Worm (Caenorhabditis elegans) whole organism, young adult: Measurements from ENCODE around the gene T25D10.4.

Experiments used
- F39B2.1 ChIP-seq: fragments of 200-800 bp; sonication (Bioruptor generic); IDR thresholded peaks from 2 replicates; pipeline ENCODE4 v1.3.6; 2022; ENCODE audit warnings: missing genetic modification reagents, missing genetic modification characterization, missing compliant biosample characterization
- attf-6 ChIP-seq: fragments of 200-800 bp; sonication (Bioruptor generic); IDR thresholded peaks from 2 replicates; pipeline ENCODE4 v1.3.6; 2022; ENCODE audit warnings: missing genetic modification reagents, missing genetic modification characterization, missing compliant biosample characterization
- dpff-1 ChIP-seq: sonication (generic microtip); optimal IDR thresholded peaks from 2 replicates; lab custom pipeline; 2017; ENCODE audit warnings: mild to moderate bottlenecking, missing genetic modification characterization, missing compliant biosample characterization
- efl-1 ChIP-seq: fragments of 150-350 bp; optimal IDR thresholded peaks from 2 replicates; lab custom pipeline; 2014; ENCODE audit warnings: missing biosample characterization, missing genetic modification reagents, missing genetic modification characterization
- ets-4 ChIP-seq: fragments of 200-800 bp; sonication (Bioruptor generic); optimal IDR thresholded peaks from 2 replicates; lab custom pipeline; 2018; ENCODE audit warnings: mild to moderate bottlenecking, missing genetic modification characterization, missing compliant biosample characterization
- let-607 ChIP-seq, 2 experiments: fragments of 200-800 bp in 1 of 2; sonication (Bioruptor generic) in 1 of 2; sonication (generic microtip) in 1 of 2; optimal IDR thresholded peaks; 2 replicates each; lab custom pipeline; 2016 to 2018; ENCODE audit warnings: mild to moderate bottlenecking in 2 of 2, missing compliant biosample characterization in 2 of 2, missing genetic modification characterization in 2 of 2, moderate library complexity in 2 of 2, missing genotype in 1 of 2
- lin-35 ChIP-seq, 3 experiments: fragments of 150-350 bp in 2 of 3; sonication (generic microtip) in 1 of 3; optimal IDR thresholded peaks; 2 replicates each; lab custom pipeline; 2014 to 2018; ENCODE audit warnings: missing biosample characterization in 3 of 3, missing genetic modification characterization in 3 of 3, missing genetic modification reagents in 3 of 3
- nhr-120 ChIP-seq: fragments of 200-800 bp; sonication (Bioruptor generic); IDR thresholded peaks from 2 replicates; pipeline ENCODE4 v1.3.6; 2022; ENCODE audit warnings: missing genetic modification characterization, missing compliant biosample characterization
- nhr-90 ChIP-seq: sonication (generic microtip); optimal IDR thresholded peaks from 2 replicates; lab custom pipeline; 2016; ENCODE audit warnings: missing genotype, mild to moderate bottlenecking, missing genetic modification characterization, missing compliant biosample characterization
- snpc-4 ChIP-seq, 5 experiments: fragments of 150-350 bp in 1 of 5; sonication (generic microtip) in 4 of 5; optimal IDR thresholded peaks; 2 replicates each; lab custom pipeline; 2014 to 2018; ENCODE audit warnings: missing genetic modification characterization in 5 of 5, missing biosample characterization in 3 of 5, antibody characterized with exemption in 2 of 5, mild to moderate bottlenecking in 2 of 5, missing compliant biosample characterization in 2 of 5, missing genotype in 2 of 5, moderate library complexity in 2 of 5, missing genetic modification reagents in 1 of 5
- tlf-1 ChIP-seq: fragments of 200-800 bp; sonication (Bioruptor generic); optimal IDR thresholded peaks from 2 replicates; lab custom pipeline; 2018; ENCODE audit warnings: mild to moderate bottlenecking, missing genetic modification characterization, missing compliant biosample characterization
- ztf-26 ChIP-seq: sonication (generic microtip); optimal IDR thresholded peaks from 2 replicates; lab custom pipeline; 2017; ENCODE audit warnings: missing genetic modification characterization, missing compliant biosample characterization

DNA sequence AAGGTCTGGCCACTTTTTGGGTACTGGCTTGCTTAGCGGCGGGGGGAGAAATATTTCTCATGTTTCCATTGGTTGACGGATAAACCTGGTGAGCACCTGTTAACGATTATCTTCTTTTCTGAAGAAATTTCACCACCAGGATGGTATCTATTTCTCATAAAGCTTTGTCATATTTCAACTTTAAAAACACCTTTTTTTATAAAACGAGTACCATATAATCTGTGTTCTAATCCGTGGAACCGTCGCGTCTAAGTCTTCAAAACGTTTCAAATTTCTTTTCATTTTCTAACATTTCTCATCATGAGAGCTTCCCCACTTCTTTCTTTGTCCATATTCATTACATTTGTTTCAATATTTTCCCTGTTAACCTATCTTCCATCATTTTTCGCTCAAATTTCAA lies 15.9 kb upstream of the T25D10.4 start, which contains the start of gene col-75:
- no peak for TF ChIP-seq let-607 (tag; optimal IDR thresholded peaks at IDR 0.05; lab: Kevin White, UChicago)
- TF ChIP-seq F39B2.1 = no peak
- no peak for TF ChIP-seq ets-4
- no peak for TF ChIP-seq nhr-120 (GFP tag; lab: Robert Waterston, UW)
- TF ChIP-seq attf-6 = no peak
- TF ChIP-seq tlf-1 (GFP tag; lab: Kevin White, UChicago) = no peak
- TF ChIP-seq lin-35 (GFP tag; optimal IDR thresholded peaks at IDR 0.05; lab: Kevin White, UChicago) = no peak
- no peak for TF ChIP-seq ztf-26 (tag; lab: Kevin White, UChicago)
- TF ChIP-seq nhr-90 (tag; lab: Kevin White, UChicago) = no peak
- no peak for TF ChIP-seq dpff-1
- TF ChIP-seq efl-1 (GFP tag; lab: Kevin White, UChicago) = no peak
- no peak for TF ChIP-seq snpc-4 (GFP tag; optimal IDR thresholded peaks at IDR 0.05; lab: Kevin White, UChicago)
- no peak for TF ChIP-seq snpc-4 (tag; optimal IDR thresholded peaks at IDR 0.05; lab: Kevin White, UChicago)
